Fruit fly (Drosophila melanogaster) whole organism, embryonic: ENCODE data around the gene qless.

ENCODE experiments used
- BEAF-32 ChIP-seq: fragments of 200-800 bp; sonication (Bioruptor generic); optimal IDR thresholded peaks from 3 replicates; lab custom pipeline; 2017; ENCODE audit warnings: missing biosample characterization, missing genetic modification characterization, mild to moderate bottlenecking, moderate library complexity, missing genetic modification reagents
- Bdp1 ChIP-seq: fragments of 200-800 bp; sonication (Bioruptor generic); optimal IDR thresholded peaks from 3 replicates; lab custom pipeline; 2016; ENCODE audit warnings: missing biosample characterization, missing genetic modification characterization
- Bteb2 ChIP-seq: fragments of 200-800 bp; sonication (Bioruptor generic); optimal IDR thresholded peaks from 2 replicates; lab custom pipeline; 2016; ENCODE audit warnings: missing biosample characterization, missing genetic modification characterization
- CG11093 ChIP-seq: fragments of 200-800 bp; sonication (Bioruptor generic); IDR thresholded peaks from 3 replicates; pipeline ENCODE4 v1.3.6; 2022; ENCODE audit warnings: missing biosample characterization, missing genetic modification characterization
- CG11247 ChIP-seq: fragments of 200-800 bp; sonication (Bioruptor generic); IDR thresholded peaks from 2 replicates; pipeline ENCODE4 v1.3.6; 2022; ENCODE audit warnings: missing biosample characterization, missing genetic modification characterization
- CG11695 ChIP-seq: fragments of 200-800 bp; sonication (Bioruptor generic); IDR thresholded peaks from 3 replicates; pipeline ENCODE4 v1.3.6; 2022; ENCODE audit warnings: missing biosample characterization, missing genetic modification characterization
- CG12236 ChIP-seq: fragments of 200-800 bp; sonication (Bioruptor generic); optimal IDR thresholded peaks from 2 replicates; lab custom pipeline; 2016; ENCODE audit warnings: missing biosample characterization, missing genetic modification characterization
- CG12391 ChIP-seq: fragments of 200-800 bp; sonication (Bioruptor generic); optimal IDR thresholded peaks from 3 replicates; lab custom pipeline; 2018; ENCODE audit warnings: missing biosample characterization, mild to moderate bottlenecking, missing genetic modification characterization, moderate library complexity
- CG12769 ChIP-seq: fragments of 200-800 bp; sonication (Bioruptor generic); optimal IDR thresholded peaks from 2 replicates; lab custom pipeline; 2019; ENCODE audit warnings: missing biosample characterization, mild to moderate bottlenecking, missing genetic modification characterization, moderate library complexity
- CG14050 ChIP-seq: fragments of 200-800 bp; sonication (Bioruptor generic); IDR thresholded peaks from 3 replicates; pipeline ENCODE4 v1.3.6; 2022; ENCODE audit warnings: missing biosample characterization, missing genetic modification characterization
- CG14710 ChIP-seq: fragments of 200-800 bp; sonication (Bioruptor generic); optimal IDR thresholded peaks from 3 replicates; lab custom pipeline; 2019; ENCODE audit warnings: missing biosample characterization, mild to moderate bottlenecking, missing genetic modification characterization, moderate library complexity
- CG15696 ChIP-seq: fragments of 200-800 bp; sonication (Bioruptor generic); optimal IDR thresholded peaks from 2 replicates; lab custom pipeline; 2019; ENCODE audit warnings: missing biosample characterization, mild to moderate bottlenecking, missing genetic modification characterization, moderate library complexity
- CG1603 ChIP-seq: fragments of 200-800 bp; sonication (Bioruptor generic); optimal IDR thresholded peaks from 2 replicates; lab custom pipeline; 2019; ENCODE audit warnings: missing biosample characterization, mild to moderate bottlenecking, missing genetic modification characterization, moderate library complexity
- CG17612 ChIP-seq: fragments of 200-800 bp; sonication (Bioruptor generic); IDR thresholded peaks from 2 replicates; pipeline ENCODE4 v1.3.6; 2022; ENCODE audit warnings: missing biosample characterization, missing genetic modification characterization
- CG17802 ChIP-seq: fragments of 200-800 bp; sonication (Bioruptor generic); optimal IDR thresholded peaks from 2 replicates; lab custom pipeline; 2018; ENCODE audit warnings: missing biosample characterization, mild to moderate bottlenecking, missing genetic modification characterization, moderate library complexity
- CG30020 ChIP-seq: fragments of 200-800 bp; optimal IDR thresholded peaks from 2 replicates; lab custom pipeline; 2019; ENCODE audit warnings: missing biosample characterization, mild to moderate bottlenecking, missing genetic modification characterization, moderate library complexity
- CG30431 ChIP-seq: fragments of 200-800 bp; sonication (Bioruptor generic); optimal IDR thresholded peaks from 2 replicates; lab custom pipeline; 2017; ENCODE audit warnings: missing biosample characterization, missing genetic modification characterization
- CG31224 ChIP-seq: fragments of 200-800 bp; sonication (Bioruptor generic); IDR thresholded peaks from 2 replicates; pipeline ENCODE4 v1.3.6; 2022; ENCODE audit warnings: missing biosample characterization, missing genetic modification characterization
- CG4730 ChIP-seq: fragments of 200-800 bp; sonication (Bioruptor generic); IDR thresholded peaks from 2 replicates; pipeline ENCODE4 v1.3.6; 2022; ENCODE audit warnings: missing biosample characterization, missing genetic modification characterization
- CG5245 ChIP-seq: fragments of 200-800 bp; sonication (Bioruptor generic); optimal IDR thresholded peaks from 3 replicates; lab custom pipeline; 2016; ENCODE audit warnings: missing biosample characterization, missing genetic modification characterization
- CG6654 ChIP-seq: fragments of 200-800 bp; sonication (Bioruptor generic); optimal IDR thresholded peaks from 2 replicates; lab custom pipeline; 2017; ENCODE audit warnings: missing biosample characterization, mild to moderate bottlenecking, missing genetic modification characterization
- CG7963 ChIP-seq: fragments of 200-800 bp; sonication (Bioruptor generic); IDR thresholded peaks from 3 replicates; pipeline ENCODE4 v1.3.6; 2022; ENCODE audit warnings: missing biosample characterization, missing genetic modification characterization; ENCODE audit not compliant: partially characterized antibody
- D19A ChIP-seq: fragments of 200-800 bp; optimal IDR thresholded peaks from 3 replicates; lab custom pipeline; 2019; ENCODE audit warnings: missing biosample characterization, mild to moderate bottlenecking, missing genetic modification characterization, moderate library complexity
- E2f1 ChIP-seq: fragments of 200-800 bp; sonication (Bioruptor generic); IDR thresholded peaks from 2 replicates; pipeline ENCODE4 v1.3.6; 2022; ENCODE audit warnings: missing biosample characterization, missing genetic modification characterization
- Fer1 ChIP-seq: fragments of 200-800 bp; sonication (Bioruptor generic); optimal IDR thresholded peaks from 2 replicates; lab custom pipeline; 2017; ENCODE audit warnings: missing biosample characterization, mild to moderate bottlenecking, missing genetic modification characterization
- Hmr ChIP-seq: fragments of 200-800 bp; sonication (Bioruptor generic); optimal IDR thresholded peaks from 3 replicates; lab custom pipeline; 2017; ENCODE audit warnings: mild to moderate bottlenecking, missing biosample characterization, missing genetic modification reagents, missing genetic modification characterization
- Hr51 ChIP-seq, 2 experiments: fragments of 200-800 bp; sonication (Bioruptor generic); optimal IDR thresholded peaks; 2 replicates in 1 of 2; 3 replicates in 1 of 2; lab custom pipeline; 2016 to 2018; ENCODE audit warnings: missing biosample characterization in 2 of 2, missing genetic modification characterization in 2 of 2, mild to moderate bottlenecking in 1 of 2, moderate library complexity in 1 of 2
- Rx ChIP-seq: fragments of 200-800 bp; sonication (Bioruptor generic); IDR thresholded peaks from 2 replicates; pipeline ENCODE4 v1.3.6; 2022; ENCODE audit warnings: missing biosample characterization, missing genetic modification characterization
- Sry-β ChIP-seq: fragments of 200-800 bp; sonication (Bioruptor generic); optimal IDR thresholded peaks from 2 replicates; lab custom pipeline; 2018; ENCODE audit warnings: missing biosample characterization, mild to moderate bottlenecking, missing genetic modification characterization, moderate library complexity
- YL-1 ChIP-seq: fragments of 200-800 bp; sonication (Bioruptor generic); optimal IDR thresholded peaks from 3 replicates; lab custom pipeline; 2017; ENCODE audit warnings: missing biosample characterization, mild to moderate bottlenecking, missing genetic modification characterization
- bsh ChIP-seq, 2 experiments: fragments of 200-800 bp; sonication (Bioruptor generic); optimal IDR thresholded peaks; 2 replicates each; lab custom pipeline; 2017 to 2018; ENCODE audit warnings: mild to moderate bottlenecking in 2 of 2, missing biosample characterization in 2 of 2, missing genetic modification characterization in 2 of 2, moderate library complexity in 1 of 2
- cas ChIP-seq: fragments of 200-800 bp; sonication (Bioruptor generic); IDR thresholded peaks from 2 replicates; pipeline ENCODE4 v1.3.6; 2022; ENCODE audit warnings: missing biosample characterization, missing genetic modification characterization
- emc ChIP-seq: fragments of 200-800 bp; sonication (Bioruptor generic); optimal IDR thresholded peaks from 2 replicates; lab custom pipeline; 2016; ENCODE audit warnings: missing biosample characterization, missing genetic modification characterization
- fd96Cb ChIP-seq: fragments of 200-800 bp; sonication (Bioruptor generic); optimal IDR thresholded peaks from 2 replicates; lab custom pipeline; 2018; ENCODE audit warnings: missing biosample characterization, mild to moderate bottlenecking, missing genetic modification characterization, moderate library complexity
- gsb-n ChIP-seq: fragments of 200-800 bp; sonication (Bioruptor generic); optimal IDR thresholded peaks from 3 replicates; lab custom pipeline; 2018; ENCODE audit warnings: missing biosample characterization, mild to moderate bottlenecking, missing genetic modification characterization
- jumu ChIP-seq: fragments of 200-800 bp; sonication (Bioruptor generic); optimal IDR thresholded peaks from 3 replicates; lab custom pipeline; 2016; ENCODE audit warnings: missing biosample characterization, missing genetic modification characterization
- otp ChIP-seq: fragments of 200-800 bp; sonication (Bioruptor generic); IDR thresholded peaks from 3 replicates; pipeline ENCODE4, ENCODE4 v1.3.6; 2022; ENCODE audit warnings: missing biosample characterization, missing genetic modification characterization
- pan ChIP-seq, 4 experiments: fragments of >200 bp in 3 of 4; fragments of 200-800 bp in 1 of 4; sonication (Bioruptor generic) in 1 of 4; optimal IDR thresholded peaks in 3 of 4; IDR thresholded peaks in 1 of 4; 2 replicates each; pipeline versions ENCODE4 v1.3.6 to Lab custom; 2017 to 2022; ENCODE audit warnings: missing biosample characterization in 2 of 4, missing genetic modification characterization in 2 of 4, mixed read lengths in 1 of 4
- pho ChIP-seq: fragments of 200-800 bp; sonication (Bioruptor generic); optimal IDR thresholded peaks from 2 replicates; lab custom pipeline; 2016; ENCODE audit warnings: missing biosample characterization, missing genetic modification characterization
- pnt ChIP-seq: fragments of 200-800 bp; sonication (Bioruptor generic); optimal IDR thresholded peaks from 3 replicates; lab custom pipeline; 2016; ENCODE audit warnings: missing biosample characterization, missing genetic modification characterization
- ranshi ChIP-seq: fragments of 200-800 bp; sonication (Bioruptor generic); IDR thresholded peaks from 2 replicates; pipeline ENCODE4 v1.3.6; 2022; ENCODE audit warnings: missing biosample characterization, missing genetic modification characterization
- sens-2 ChIP-seq: fragments of 200-800 bp; sonication (Bioruptor generic); IDR thresholded peaks from 2 replicates; pipeline ENCODE4 v1.3.6; 2022; ENCODE audit warnings: missing biosample characterization, missing genetic modification characterization
- sqz ChIP-seq: fragments of 200-800 bp; sonication (Bioruptor generic); optimal IDR thresholded peaks from 3 replicates; lab custom pipeline; 2018; ENCODE audit warnings: missing biosample characterization, mild to moderate bottlenecking, missing genetic modification characterization
- stwl ChIP-seq: fragments of 200-800 bp; sonication (Bioruptor generic); optimal IDR thresholded peaks from 3 replicates; lab custom pipeline; 2018; ENCODE audit warnings: missing biosample characterization, mild to moderate bottlenecking, missing genetic modification characterization, moderate library complexity
- tgo ChIP-seq: fragments of 200-800 bp; sonication (Bioruptor generic); IDR thresholded peaks from 3 replicates; pipeline ENCODE4 v1.3.6; 2022; ENCODE audit warnings: missing biosample characterization, missing genetic modification characterization
- vfl ChIP-seq: fragments of 200-800 bp; sonication (Bioruptor generic); optimal IDR thresholded peaks from 2 replicates; lab custom pipeline; 2016; ENCODE audit warnings: missing biosample characterization, missing genetic modification characterization
- zen2 ChIP-seq: fragments of 200-800 bp; sonication (Bioruptor generic); IDR thresholded peaks from 3 replicates; pipeline ENCODE4 v1.3.6; 2022; ENCODE audit warnings: missing biosample characterization, missing genetic modification characterization; ENCODE audit not compliant: partially characterized antibody

Gene qless

DNA sequence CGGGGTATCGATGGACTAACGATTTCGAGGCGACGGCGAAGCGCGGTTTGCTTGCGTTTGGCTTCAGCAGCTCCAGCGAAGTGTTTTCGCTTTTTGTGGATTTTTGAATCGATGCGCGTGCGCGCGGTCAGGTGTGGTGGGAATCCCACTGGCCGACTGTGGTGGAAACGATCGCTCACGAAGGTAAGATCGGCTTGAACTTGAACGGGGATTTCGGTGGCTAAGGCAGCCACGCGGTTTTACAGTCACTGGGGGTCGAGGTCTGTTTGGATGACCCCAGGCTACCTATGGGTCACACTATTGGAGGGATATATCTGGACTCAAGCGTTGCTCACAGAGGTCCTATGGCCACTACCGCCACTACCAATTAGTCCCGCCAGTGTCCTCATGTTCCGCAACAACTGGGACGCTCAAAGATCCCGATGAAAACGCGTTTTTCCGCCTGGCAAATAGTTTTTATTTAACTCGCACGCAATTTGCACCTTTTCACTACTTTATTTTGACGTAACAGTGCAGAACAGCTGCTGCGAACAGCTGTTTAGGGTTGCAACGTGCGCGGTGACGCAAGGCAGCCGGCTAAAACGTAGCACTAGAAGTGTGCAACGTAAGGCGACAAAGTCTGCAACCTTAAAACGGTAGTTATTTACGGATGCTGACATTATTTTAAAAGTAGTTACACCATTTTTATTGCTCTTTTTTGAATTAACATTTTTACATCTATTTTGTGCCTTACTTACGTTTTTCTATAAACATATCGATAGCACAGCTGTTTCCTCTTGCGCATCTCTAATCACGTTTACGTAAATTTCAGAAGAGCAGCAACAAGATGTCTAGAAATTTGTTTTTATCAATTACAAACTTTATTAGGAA is at the start of gene qless, which contains the start of gene mRpL32 (continued):
- TF ChIP-seq ranshi (0 out of 2 replicates have a peak, but pooled peaks have one; percentile 41), stwl (tag; lab: Kevin White, UChicago) (peak; percentile 54), cas (GFP tag; lab: Robert Waterston, UW) (peak; percentile 52; the same call in 1 of the 2 replicates), vfl (GFP tag; lab: Kevin White, UChicago) (peak; percentile 36), emc (GFP tag; lab: Kevin White, UChicago) (peak; percentile 72), Bteb2 (GFP tag; lab: Kevin White, UChicago) (peak; percentile 28), CG14710 (peak; percentile 74), E2f1 (GFP tag; lab: Robert Waterston, UW) (peak; percentile 86), pnt (GFP tag; lab: Kevin White, UChicago) (peak; percentile 39), zen2 (GFP tag; lab: Robert Waterston, UW) (no peak; the same call in 2 of the 3 replicates), Rx (peak; percentile 72), CG7963 (GFP tag; lab: Robert Waterston, UW) (no peak), sens-2 (GFP tag; lab: Robert Waterston, UW) (no peak), CG12236 (GFP tag; lab: Kevin White, UChicago) (no peak), sqz (GFP tag; lab: Kevin White, UChicago) (no peak), CG12769 (tag; lab: Kevin White, UChicago) (peak; percentile 31), Hmr (GFP tag; lab: Kevin White, UChicago) (no peak), CG31224 (peak; percentile 71), Sry-β (GFP tag; lab: Kevin White, UChicago) (peak; percentile 21), tgo (GFP tag; lab: Robert Waterston, UW) (peak; percentile 89), CG1603 (peak; percentile 57), fd96Cb (tag; lab: Kevin White, UChicago) (peak; percentile 7), D19A (tag; lab: Kevin White, UChicago) (no peak), CG30431 (GFP tag; lab: Kevin White, UChicago) (no peak), CG4730 (GFP tag; lab: Robert Waterston, UW) (peak; percentile 76), pan (optimal IDR thresholded peaks at IDR 0.05; lab: Kevin White, UChicago) (no peak), pan (GFP tag; optimal IDR thresholded peaks at IDR 0.05 in 1 of 2, IDR thresholded peaks at IDR 0.05 in 1 of 2) (peak in 1 of 2 experiments; percentile 89), bsh (GFP tag; optimal IDR thresholded peaks at IDR 0.05; lab: Kevin White, UChicago) (peak in 1 of 2 experiments; percentile 29), otp (GFP tag; lab: Robert Waterston, UW) (no peak), pho (peak; percentile 1), CG11093 (GFP tag; lab: Robert Waterston, UW) (peak; percentile 69), Fer1 (GFP tag; lab: Kevin White, UChicago) (peak; percentile 28), CG5245 (GFP tag; lab: Kevin White, UChicago) (peak; percentile 70), CG11247 (GFP tag; lab: Robert Waterston, UW) (peak; percentile 82), YL-1 (GFP tag; lab: Kevin White, UChicago) (peak; percentile 40), BEAF-32 (peak; percentile 82), CG12391 (tag; lab: Kevin White, UChicago) (peak; percentile 48), jumu (GFP tag; lab: Kevin White, UChicago) (peak; percentile 83), CG14050 (GFP tag; lab: Robert Waterston, UW) (no peak), Bdp1 (GFP tag; lab: Kevin White, UChicago) (peak; percentile 26), CG6654 (GFP tag; lab: Kevin White, UChicago) (peak; percentile 95), Hr51 (GFP tag; optimal IDR thresholded peaks at IDR 0.05; lab: Kevin White, UChicago) (no peak), CG15696 (tag; lab: Kevin White, UChicago) (peak; percentile 56), CG17802 (tag; lab: Kevin White, UChicago) (no peak), CG30020 (tag; lab: Kevin White, UChicago) (peak; percentile 15), CG11695 (GFP tag; lab: Robert Waterston, UW) (peak; percentile 78; the same call in 2 of the 3 replicates), CG17612 (GFP tag; lab: Robert Waterston, UW) (peak; percentile 41; the same call in 1 of the 2 replicates), gsb-n (tag; lab: Kevin White, UChicago) (no peak)
